Worm (Caenorhabditis elegans) whole organism, early embryonic: ENCODE measurements around the gene mrps-25.

ENCODE experiments used
- ama-1 ChIP-seq: fragments of 150-350 bp; optimal IDR thresholded peaks from 2 replicates; lab custom pipeline; 2014
- tbx-37 ChIP-seq: fragments of 200-800 bp; sonication (Bioruptor generic); conservative IDR thresholded peaks from 2 replicates; pipeline ENCODE4 v1.3.6; 2022; ENCODE audit warnings: missing genetic modification reagents, missing genetic modification characterization, missing compliant biosample characterization

- TF ChIP-seq ama-1 (lab: Kevin White, UChicago) (no peak), tbx-37 (GFP tag; lab: Robert Waterston, UW) (no peak)
These were observed 39.5 kb downstream of the mrps-25 start for ce11 chrIV:1096154-1096553.
